Fruit fly (Drosophila melanogaster) whole organism, embryonic: ENCODE data around the gene CG10140.

Experiments
- Ada2b ChIP-seq: fragments of 200-800 bp; sonication (Bioruptor generic); IDR thresholded peaks from 2 replicates; pipeline ENCODE4 v1.3.6; 2022; ENCODE audit warnings: missing biosample characterization, missing genetic modification characterization
- BtbVII ChIP-seq: fragments of 200-800 bp; sonication (Bioruptor generic); optimal IDR thresholded peaks from 3 replicates; lab custom pipeline; 2017; ENCODE audit warnings: missing biosample characterization, mild to moderate bottlenecking, missing genetic modification characterization
- CG10543 ChIP-seq: fragments of 200-800 bp; sonication (Bioruptor generic); optimal IDR thresholded peaks from 3 replicates; lab custom pipeline; 2017; ENCODE audit warnings: missing biosample characterization, mild to moderate bottlenecking, missing genetic modification characterization, moderate library complexity
- CG11504 ChIP-seq: fragments of 200-800 bp; sonication (Bioruptor generic); optimal IDR thresholded peaks from 3 replicates; lab custom pipeline; 2019; ENCODE audit warnings: missing biosample characterization, mild to moderate bottlenecking, missing genetic modification characterization, moderate library complexity
- CG12391 ChIP-seq: fragments of 200-800 bp; sonication (Bioruptor generic); optimal IDR thresholded peaks from 3 replicates; lab custom pipeline; 2018; ENCODE audit warnings: missing biosample characterization, mild to moderate bottlenecking, missing genetic modification characterization, moderate library complexity
- CG13296 ChIP-seq: fragments of 200-800 bp; sonication (Bioruptor generic); optimal IDR thresholded peaks from 3 replicates; lab custom pipeline; 2018; ENCODE audit warnings: missing biosample characterization, mild to moderate bottlenecking, missing genetic modification characterization
- CG14014 ChIP-seq: fragments of 200-800 bp; sonication (Bioruptor generic); IDR thresholded peaks from 2 replicates; pipeline ENCODE4 v1.3.6; 2022; ENCODE audit warnings: missing biosample characterization, missing genetic modification characterization
- CG15514 ChIP-seq: fragments of 200-800 bp; sonication (Bioruptor generic); optimal IDR thresholded peaks from 3 replicates; lab custom pipeline; 2017; ENCODE audit warnings: missing biosample characterization, missing genetic modification characterization, mild to moderate bottlenecking, moderate library complexity, missing genetic modification reagents
- CG18619 ChIP-seq: fragments of 200-800 bp; sonication (Bioruptor generic); optimal IDR thresholded peaks from 3 replicates; lab custom pipeline; 2017; ENCODE audit warnings: missing biosample characterization, mild to moderate bottlenecking, missing genetic modification characterization
- CG32772 ChIP-seq: fragments of 200-800 bp; sonication (Bioruptor generic); IDR thresholded peaks from 2 replicates; pipeline ENCODE4 v1.3.6; 2022; ENCODE audit warnings: missing biosample characterization, missing genetic modification characterization
- CG3407 ChIP-seq: fragments of 200-800 bp; sonication (Bioruptor generic); optimal IDR thresholded peaks from 2 replicates; lab custom pipeline; 2018; ENCODE audit warnings: missing biosample characterization, mild to moderate bottlenecking, missing genetic modification characterization
- CG3847 ChIP-seq: fragments of 200-800 bp; sonication (Bioruptor generic); IDR thresholded peaks from 2 replicates; pipeline ENCODE4 v1.3.6; 2022; ENCODE audit warnings: missing biosample characterization, missing genetic modification characterization
- CG6175 ChIP-seq: fragments of 200-800 bp; sonication (Bioruptor generic); IDR thresholded peaks from 3 replicates; pipeline ENCODE4 v1.3.6; 2022; ENCODE audit warnings: missing biosample characterization, missing genetic modification characterization
- CG7372 ChIP-seq: fragments of 200-800 bp; sonication (Bioruptor generic); IDR thresholded peaks from 2 replicates; pipeline ENCODE4 v1.3.6; 2022; ENCODE audit warnings: missing biosample characterization, missing genetic modification characterization
- CG7556 ChIP-seq: fragments of 200-800 bp; sonication (Bioruptor generic); optimal IDR thresholded peaks from 2 replicates; lab custom pipeline; 2017; ENCODE audit warnings: missing biosample characterization, mild to moderate bottlenecking, missing genetic modification characterization
- CG7839 ChIP-seq: fragments of 200-800 bp; sonication (Bioruptor generic); optimal IDR thresholded peaks from 3 replicates; lab custom pipeline; 2018; ENCODE audit warnings: missing biosample characterization, mild to moderate bottlenecking, missing genetic modification characterization, moderate library complexity
- CG9876 ChIP-seq: fragments of 200-800 bp; sonication (Bioruptor generic); optimal IDR thresholded peaks from 2 replicates; lab custom pipeline; 2016; ENCODE audit warnings: missing biosample characterization, missing genetic modification characterization
- Dip3 ChIP-seq: fragments of 200-800 bp; sonication (Bioruptor generic); optimal IDR thresholded peaks from 3 replicates; lab custom pipeline; 2016; ENCODE audit warnings: missing biosample characterization, missing genetic modification characterization
- E2f1 ChIP-seq: fragments of 200-800 bp; sonication (Bioruptor generic); IDR thresholded peaks from 2 replicates; pipeline ENCODE4 v1.3.6; 2022; ENCODE audit warnings: missing biosample characterization, missing genetic modification characterization
- Fer3 ChIP-seq: fragments of 200-800 bp; sonication (Bioruptor generic); optimal IDR thresholded peaks from 2 replicates; lab custom pipeline; 2018; ENCODE audit warnings: missing biosample characterization, mild to moderate bottlenecking, missing genetic modification characterization, moderate library complexity
- Hmr ChIP-seq: fragments of 200-800 bp; sonication (Bioruptor generic); optimal IDR thresholded peaks from 3 replicates; lab custom pipeline; 2017; ENCODE audit warnings: mild to moderate bottlenecking, missing biosample characterization, missing genetic modification reagents, missing genetic modification characterization
- Hr39 ChIP-seq: fragments of >200 bp; optimal IDR thresholded peaks from 2 replicates; lab custom pipeline; 2017
- NC2β ChIP-seq: fragments of 200-800 bp; sonication (Bioruptor generic); optimal IDR thresholded peaks from 2 replicates; lab custom pipeline; 2016; ENCODE audit warnings: missing biosample characterization, missing genetic modification characterization
- PHDP ChIP-seq: fragments of 200-800 bp; sonication (Bioruptor generic); optimal IDR thresholded peaks from 3 replicates; lab custom pipeline; 2018; ENCODE audit warnings: missing biosample characterization, mild to moderate bottlenecking, missing genetic modification characterization, moderate library complexity
- Pdp1 ChIP-seq, 2 experiments: fragments of 200-800 bp; sonication (Bioruptor generic); optimal IDR thresholded peaks; 3 replicates each; lab custom pipeline; 2016; ENCODE audit warnings: missing biosample characterization in 2 of 2, missing genetic modification characterization in 2 of 2, mild to moderate bottlenecking in 1 of 2, moderate library complexity in 1 of 2
- Xrp1 ChIP-seq: fragments of 200-800 bp; sonication (Bioruptor generic); IDR thresholded peaks from 2 replicates; pipeline ENCODE4 v1.3.6; 2022; ENCODE audit warnings: missing biosample characterization, missing genetic modification characterization
- ab ChIP-seq: fragments of 200-800 bp; sonication (Bioruptor generic); optimal IDR thresholded peaks from 2 replicates; lab custom pipeline; 2016; ENCODE audit warnings: missing biosample characterization, missing genetic modification characterization
- chinmo ChIP-seq: fragments of 200-800 bp; sonication (Bioruptor generic); IDR thresholded peaks from 4 replicates; pipeline ENCODE4 v1.3.6; 2022; ENCODE audit warnings: missing biosample characterization, missing genetic modification characterization; ENCODE audit not compliant: partially characterized antibody
- crol ChIP-seq: fragments of 200-800 bp; sonication (Bioruptor generic); IDR thresholded peaks from 2 replicates; pipeline ENCODE4 v1.3.6; 2022; ENCODE audit warnings: missing biosample characterization, missing genetic modification characterization
- fd3F ChIP-seq: fragments of 200-800 bp; sonication (Bioruptor generic); optimal IDR thresholded peaks from 2 replicates; lab custom pipeline; 2018; ENCODE audit warnings: missing biosample characterization, mild to moderate bottlenecking, missing genetic modification characterization, moderate library complexity
- grau ChIP-seq: fragments of 200-800 bp; optimal IDR thresholded peaks from 3 replicates; lab custom pipeline; 2019; ENCODE audit warnings: missing biosample characterization, mild to moderate bottlenecking, missing genetic modification characterization, moderate library complexity
- grn ChIP-seq: fragments of 200-800 bp; sonication (Bioruptor generic); optimal IDR thresholded peaks from 3 replicates; lab custom pipeline; 2017; ENCODE audit warnings: missing biosample characterization, missing genetic modification characterization
- ind ChIP-seq: fragments of 200-800 bp; sonication (Bioruptor generic); optimal IDR thresholded peaks from 3 replicates; lab custom pipeline; 2016; ENCODE audit warnings: missing biosample characterization, missing genetic modification characterization
- jumu ChIP-seq: fragments of 200-800 bp; sonication (Bioruptor generic); optimal IDR thresholded peaks from 3 replicates; lab custom pipeline; 2016; ENCODE audit warnings: missing biosample characterization, missing genetic modification characterization
- lab ChIP-seq: fragments of 200-800 bp; sonication (Bioruptor generic); optimal IDR thresholded peaks from 3 replicates; lab custom pipeline; 2017; ENCODE audit warnings: missing biosample characterization, missing genetic modification characterization, mild to moderate bottlenecking, moderate library complexity, missing genetic modification reagents
- lmd ChIP-seq: fragments of 200-800 bp; sonication (Bioruptor generic); IDR thresholded peaks from 2 replicates; pipeline ENCODE4 v1.3.6; 2022; ENCODE audit warnings: missing biosample characterization, missing genetic modification characterization
- mam ChIP-seq: fragments of 200-800 bp; sonication (Bioruptor generic); optimal IDR thresholded peaks from 3 replicates; lab custom pipeline; 2016; ENCODE audit warnings: missing biosample characterization, missing genetic modification characterization
- mirr ChIP-seq: fragments of 200-800 bp; sonication (Bioruptor generic); optimal IDR thresholded peaks from 3 replicates; lab custom pipeline; 2018; ENCODE audit warnings: missing biosample characterization, mild to moderate bottlenecking, missing genetic modification characterization
- nau ChIP-seq: fragments of 200-800 bp; sonication (Bioruptor generic); optimal IDR thresholded peaks from 3 replicates; lab custom pipeline; 2017; ENCODE audit warnings: missing biosample characterization, mild to moderate bottlenecking, missing genetic modification characterization, missing genetic modification reagents
- nmo ChIP-seq: fragments of 200-800 bp; sonication (Bioruptor generic); optimal IDR thresholded peaks from 2 replicates; lab custom pipeline; 2018; ENCODE audit warnings: missing biosample characterization, mild to moderate bottlenecking, missing genetic modification characterization, moderate library complexity
- row ChIP-seq: fragments of 200-800 bp; sonication (Bioruptor generic); IDR thresholded peaks from 3 replicates; pipeline ENCODE4 v1.3.6; 2022; ENCODE audit warnings: missing biosample characterization, missing genetic modification characterization
- sens ChIP-seq: fragments of 200-800 bp; sonication (Bioruptor generic); peaks from one replicate; lab custom pipeline; 2016; ENCODE audit warnings: missing biosample characterization, missing genetic modification characterization
- sens-2 ChIP-seq: fragments of 200-800 bp; sonication (Bioruptor generic); IDR thresholded peaks from 2 replicates; pipeline ENCODE4 v1.3.6; 2022; ENCODE audit warnings: missing biosample characterization, missing genetic modification characterization
- sisA ChIP-seq: fragments of 200-800 bp; sonication (Bioruptor generic); IDR thresholded peaks from 2 replicates; pipeline ENCODE4 v1.3.6; 2022; ENCODE audit warnings: missing biosample characterization, missing genetic modification characterization
- slbo ChIP-seq: fragments of 200-800 bp; sonication (Bioruptor generic); IDR thresholded peaks from 2 replicates; pipeline ENCODE4 v1.3.6; 2022; ENCODE audit warnings: missing biosample characterization, missing genetic modification characterization
- slou ChIP-seq: fragments of 200-800 bp; sonication (Bioruptor generic); optimal IDR thresholded peaks from 3 replicates; lab custom pipeline; 2016; ENCODE audit warnings: missing biosample characterization, missing genetic modification characterization
- so ChIP-seq: fragments of 200-800 bp; sonication (Bioruptor generic); IDR thresholded peaks from 3 replicates; pipeline ENCODE4 v1.3.6; 2022; ENCODE audit warnings: missing biosample characterization, missing genetic modification characterization
- wdn ChIP-seq: fragments of 200-800 bp; sonication (Bioruptor generic); IDR thresholded peaks from 2 replicates; pipeline ENCODE4 v1.3.6; 2022; ENCODE audit warnings: missing biosample characterization, missing genetic modification characterization
- zfh2 ChIP-seq: fragments of 200-800 bp; sonication (Bioruptor generic); optimal IDR thresholded peaks from 2 replicates; lab custom pipeline; 2016; ENCODE audit warnings: missing biosample characterization, missing genetic modification characterization

Gene CG10140

DNA sequence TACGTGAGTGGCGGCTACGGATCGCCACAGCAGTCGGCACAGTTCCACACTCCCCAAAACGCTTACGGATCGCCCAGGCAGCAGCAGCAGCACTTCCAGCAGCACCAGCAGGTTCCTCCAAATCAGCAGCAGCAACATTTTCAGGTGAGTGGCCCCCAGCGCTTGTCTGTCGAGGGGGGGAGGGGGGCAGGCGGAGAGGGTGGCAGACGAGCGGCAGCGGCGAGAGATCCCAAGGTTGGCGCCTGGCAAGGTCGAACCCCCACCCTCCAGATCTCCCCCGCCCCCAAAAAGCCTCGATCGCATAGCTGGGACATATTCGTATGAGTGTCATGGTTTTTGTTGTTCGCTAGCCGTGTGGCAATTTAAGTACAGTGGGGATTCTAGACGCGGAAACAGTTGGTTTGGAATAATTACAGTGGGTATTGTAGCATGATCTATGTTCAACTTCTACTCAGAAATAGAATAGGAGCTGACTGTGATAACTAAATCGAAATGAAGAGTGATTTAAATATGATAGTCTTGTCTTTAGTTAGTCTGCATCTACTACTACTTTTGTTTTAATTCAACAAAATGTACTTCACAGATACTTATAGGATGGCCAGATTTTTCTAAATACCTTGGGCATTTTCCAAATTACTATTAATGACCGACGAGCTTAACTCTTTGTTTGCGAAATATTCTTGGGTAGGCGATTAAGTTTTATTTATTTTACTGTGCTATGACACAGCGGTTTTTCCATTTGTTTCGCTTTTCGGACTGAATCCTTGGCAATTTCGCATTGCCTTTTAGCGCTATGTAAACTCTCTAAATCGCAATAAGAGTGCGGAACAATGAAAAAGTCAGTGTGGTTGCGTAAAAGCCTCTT is 38.3 kb upstream of the CG10140 start (continued):
- TF ChIP-seq CG3847 (GFP tag; lab: Robert Waterston, UW): peak; percentile 23; the same call in 1 of the 2 replicates
- peak; percentile 67 for TF ChIP-seq CG10543 (GFP tag; lab: Kevin White, UChicago)
- no peak for TF ChIP-seq CG7372 (GFP tag; lab: Robert Waterston, UW)
- TF ChIP-seq CG7556: peak; percentile 20
- TF ChIP-seq PHDP: peak; percentile 7
- TF ChIP-seq so (GFP tag; lab: Robert Waterston, UW): no peak
- peak; percentile 32 for TF ChIP-seq Hmr (GFP tag; lab: Kevin White, UChicago)
- peak in 1 of 2 experiments; percentile 31 for TF ChIP-seq Pdp1 (GFP tag; optimal IDR thresholded peaks at IDR 0.05; lab: Kevin White, UChicago)
- TF ChIP-seq CG7839 (tag; lab: Kevin White, UChicago): peak; percentile 39
- TF ChIP-seq BtbVII (GFP tag; lab: Kevin White, UChicago): peak; percentile 11
- TF ChIP-seq CG12391 (tag; lab: Kevin White, UChicago): peak; percentile 10
- TF ChIP-seq lab (GFP tag; lab: Kevin White, UChicago): peak; percentile 31
- no peak for TF ChIP-seq grn
- TF ChIP-seq Ada2b: 0 out of 2 replicates have a peak, but pooled peaks have one; percentile 15
- TF ChIP-seq ab (GFP tag; lab: Kevin White, UChicago): no peak
- TF ChIP-seq mirr: peak; percentile 11
- 0 out of 2 replicates have a peak, but pooled peaks have one; percentile 6 for TF ChIP-seq sens-2 (GFP tag; lab: Robert Waterston, UW)
- TF ChIP-seq ind (GFP tag; lab: Kevin White, UChicago): peak; percentile 34
- peak; percentile 24 for TF ChIP-seq Hr39
- peak; percentile 65 for TF ChIP-seq row (GFP tag; lab: Robert Waterston, UW)
- TF ChIP-seq CG6175 (GFP tag; lab: Robert Waterston, UW): peak; percentile 84
- TF ChIP-seq sens (GFP tag; lab: Kevin White, UChicago): peak; percentile 29
- 0 out of 2 replicates have a peak, but pooled peaks have one; percentile 12 for TF ChIP-seq Xrp1 (GFP tag; lab: Robert Waterston, UW)
- TF ChIP-seq Fer3 (tag; lab: Kevin White, UChicago): peak; percentile 51
- TF ChIP-seq crol (GFP tag; lab: Robert Waterston, UW): peak; percentile 81
- peak; percentile 43 for TF ChIP-seq CG11504 (tag; lab: Kevin White, UChicago)
- TF ChIP-seq CG15514 (GFP tag; lab: Kevin White, UChicago): peak; percentile 32
- TF ChIP-seq NC2β (GFP tag; lab: Kevin White, UChicago): no peak
- no peak for TF ChIP-seq sisA
- peak; percentile 7 for TF ChIP-seq fd3F
- no peak for TF ChIP-seq jumu
- 0 out of 2 replicates have a peak, but pooled peaks have one; percentile 44 for TF ChIP-seq CG14014 (GFP tag; lab: Robert Waterston, UW)
- TF ChIP-seq CG32772 (GFP tag; lab: Robert Waterston, UW): 0 out of 2 replicates have a peak, but pooled peaks have one; percentile 22
- TF ChIP-seq CG18619 (GFP tag; lab: Kevin White, UChicago): peak; percentile 27
- TF ChIP-seq chinmo (GFP tag; lab: Robert Waterston, UW): 0 out of 4 replicates have a peak, but pooled peaks have one; percentile 46
- 0 out of 2 replicates have a peak, but pooled peaks have one; percentile 9 for TF ChIP-seq wdn (GFP tag; lab: Robert Waterston, UW)
- TF ChIP-seq CG13296 (GFP tag; lab: Kevin White, UChicago): peak; percentile 8
- peak; percentile 10 for TF ChIP-seq slou
- TF ChIP-seq CG9876: no peak
- peak; percentile 67 for TF ChIP-seq slbo (GFP tag; lab: Robert Waterston, UW)
- TF ChIP-seq nmo (GFP tag; lab: Kevin White, UChicago): peak; percentile 4
- peak; percentile 29 for TF ChIP-seq Dip3
- peak; percentile 86 for TF ChIP-seq grau (tag; lab: Kevin White, UChicago)
- TF ChIP-seq lmd (GFP tag; lab: Robert Waterston, UW): peak; percentile 55
- TF ChIP-seq CG3407 (GFP tag; lab: Kevin White, UChicago): no peak
- 0 out of 2 replicates have a peak, but pooled peaks have one; percentile 18 for TF ChIP-seq E2f1 (GFP tag; lab: Robert Waterston, UW)
- TF ChIP-seq mam (GFP tag; lab: Kevin White, UChicago): peak; percentile 37
- peak; percentile 24 for TF ChIP-seq zfh2 (GFP tag; lab: Kevin White, UChicago)
- no peak for TF ChIP-seq nau
